Worm (Caenorhabditis elegans) whole organism, L1 larva: ENCODE data around the gene prx-19.
A peak's percentile ranks its signal among the peaks of the same experiment; 100 is the strongest.

ENCODE experiments used
- C04F5.9 ChIP-seq: sonication (generic microtip); optimal IDR thresholded peaks from 2 replicates; lab custom pipeline; 2016; ENCODE audit warnings: missing genetic modification characterization, missing compliant biosample characterization
- aha-1 ChIP-seq: fragments of 150-350 bp; optimal IDR thresholded peaks from 2 replicates; lab custom pipeline; 2014; ENCODE audit warnings: missing biosample characterization, missing genetic modification characterization
- ama-1 ChIP-seq: fragments of 150-350 bp; optimal IDR thresholded peaks from 2 replicates; lab custom pipeline; 2014
- blmp-1 ChIP-seq: fragments of 150-350 bp; optimal IDR thresholded peaks from 2 replicates; lab custom pipeline; 2014; ENCODE audit warnings: missing biosample characterization, missing genetic modification characterization
- ceh-82 ChIP-seq, 3 experiments: fragments of 150-350 bp in 1 of 3; sonication (generic microtip) in 2 of 3; optimal IDR thresholded peaks; 2 replicates each; lab custom pipeline; 2014 to 2017; ENCODE audit warnings: missing biosample characterization in 3 of 3, missing genetic modification characterization in 3 of 3
- ceh-88 ChIP-seq: fragments of 200-800 bp; sonication (Bioruptor generic); IDR thresholded peaks from 2 replicates; pipeline ENCODE4 v1.3.6; 2022; ENCODE audit warnings: missing genetic modification characterization, missing compliant biosample characterization
- ceh-90 ChIP-seq: sonication (generic microtip); optimal IDR thresholded peaks from 2 replicates; lab custom pipeline; 2016; ENCODE audit warnings: missing genetic modification characterization, missing compliant biosample characterization
- dpl-1 ChIP-seq, 3 experiments: fragments of 150-350 bp in 2 of 3; sonication (generic microtip) in 1 of 3; optimal IDR thresholded peaks; 2 replicates each; lab custom pipeline; 2014 to 2017; ENCODE audit warnings: missing biosample characterization in 3 of 3, missing genetic modification characterization in 3 of 3, missing genetic modification reagents in 3 of 3
- dsc-1 ChIP-seq: sonication (generic microtip); optimal IDR thresholded peaks from 2 replicates; lab custom pipeline; 2016; ENCODE audit warnings: mild to moderate bottlenecking, missing genetic modification characterization, missing compliant biosample characterization
- egl-13 ChIP-seq: sonication (generic microtip); optimal IDR thresholded peaks from 2 replicates; lab custom pipeline; 2016; ENCODE audit warnings: missing genotype, missing genetic modification reagents, missing genetic modification characterization, missing compliant biosample characterization
- egl-27 ChIP-seq, 2 experiments: fragments of 150-350 bp in 1 of 2; sonication (generic microtip); optimal IDR thresholded peaks; 3 replicates each; lab custom pipeline; 2017 to 2018; ENCODE audit warnings: missing biosample characterization in 2 of 2, missing genetic modification characterization in 2 of 2, missing genetic modification reagents in 2 of 2
- elt-2 ChIP-seq: sonication (generic microtip); optimal IDR thresholded peaks from 2 replicates; lab custom pipeline; 2016; ENCODE audit warnings: missing genetic modification characterization, mild to moderate bottlenecking, inconsistent platforms, missing compliant biosample characterization, missing genetic modification reagents
- fkh-4 ChIP-seq: sonication (generic microtip); optimal IDR thresholded peaks from 2 replicates; lab custom pipeline; 2016; ENCODE audit warnings: missing compliant biosample characterization, missing genetic modification characterization, borderline replicate concordance
- hlh-17 ChIP-seq: fragments of 200-800 bp; sonication (Bioruptor generic); optimal IDR thresholded peaks from 2 replicates; lab custom pipeline; 2018; ENCODE audit warnings: missing genetic modification characterization, mild to moderate bottlenecking, missing compliant biosample characterization, moderate library complexity, borderline replicate concordance
- hlh-4 ChIP-seq: sonication (generic microtip); optimal IDR thresholded peaks from 2 replicates; lab custom pipeline; 2016; ENCODE audit warnings: mild to moderate bottlenecking, missing genetic modification characterization, missing compliant biosample characterization
- hpl-2 ChIP-seq: fragments of 150-350 bp; optimal IDR thresholded peaks from 2 replicates; lab custom pipeline; 2014; ENCODE audit warnings: missing biosample characterization, missing genetic modification reagents, missing genetic modification characterization
- isw-1 ChIP-seq: fragments of 200-800 bp; sonication (Bioruptor generic); IDR thresholded peaks from 2 replicates; pipeline ENCODE4 v1.3.6; 2022; ENCODE audit warnings: missing genetic modification characterization, missing compliant biosample characterization
- jun-1 ChIP-seq: fragments of 150-350 bp; optimal IDR thresholded peaks from 2 replicates; lab custom pipeline; 2014; ENCODE audit warnings: missing biosample characterization, missing genetic modification reagents, missing genetic modification characterization
- lin-35 ChIP-seq, 2 experiments: fragments of 150-350 bp; optimal IDR thresholded peaks; 2 replicates each; lab custom pipeline; 2014; ENCODE audit warnings: missing biosample characterization in 2 of 2, missing genetic modification characterization in 2 of 2, missing genetic modification reagents in 2 of 2
- lir-3 ChIP-seq: sonication (generic microtip); optimal IDR thresholded peaks from 2 replicates; lab custom pipeline; 2016; ENCODE audit warnings: mild to moderate bottlenecking, missing genetic modification characterization, moderate library complexity, missing compliant biosample characterization; ENCODE audit not compliant: poor library complexity
- mab-9 ChIP-seq: fragments of 200-800 bp; sonication (Bioruptor generic); IDR thresholded peaks from 2 replicates; pipeline ENCODE4 v1.3.6; 2022; ENCODE audit warnings: missing genetic modification reagents, missing genetic modification characterization, missing compliant biosample characterization
- mdl-1 ChIP-seq, 2 experiments: fragments of 150-350 bp; optimal IDR thresholded peaks; 2 replicates each; lab custom pipeline; 2014 to 2017; ENCODE audit warnings: missing biosample characterization in 2 of 2, missing genetic modification characterization in 2 of 2, inconsistent platforms in 1 of 2
- mef-2 ChIP-seq: fragments of 150-350 bp; optimal IDR thresholded peaks from 2 replicates; lab custom pipeline; 2014; ENCODE audit warnings: missing biosample characterization, missing genetic modification characterization
- mep-1 ChIP-seq: fragments of 150-350 bp; optimal IDR thresholded peaks from 2 replicates; lab custom pipeline; 2014; ENCODE audit warnings: missing biosample characterization, missing genetic modification characterization
- nhr-19 ChIP-seq: fragments of 200-800 bp; sonication (Bioruptor generic); conservative IDR thresholded peaks from 2 replicates; pipeline ENCODE4 v1.3.6; 2022; ENCODE audit warnings: missing genetic modification characterization, missing compliant biosample characterization
- nhr-20 ChIP-seq: sonication (generic microtip); optimal IDR thresholded peaks from 2 replicates; lab custom pipeline; 2016; ENCODE audit warnings: mild to moderate bottlenecking, missing genetic modification characterization, missing compliant biosample characterization
- nhr-237 ChIP-seq: fragments of 150-350 bp; optimal IDR thresholded peaks from 2 replicates; lab custom pipeline; 2014; ENCODE audit warnings: missing biosample characterization, missing genetic modification characterization
- nhr-47 ChIP-seq: sonication (generic microtip); optimal IDR thresholded peaks from 2 replicates; lab custom pipeline; 2016; ENCODE audit warnings: mild to moderate bottlenecking, missing genetic modification characterization, moderate library complexity, missing compliant biosample characterization
- nhr-76 ChIP-seq: sonication (generic microtip); optimal IDR thresholded peaks from 2 replicates; lab custom pipeline; 2017; ENCODE audit warnings: missing biosample characterization, missing genetic modification characterization
- nhr-77 ChIP-seq: fragments of 150-350 bp; optimal IDR thresholded peaks from 2 replicates; lab custom pipeline; 2014; ENCODE audit warnings: missing biosample characterization, missing genetic modification characterization
- nhr-84 ChIP-seq: sonication (generic microtip); optimal IDR thresholded peaks from 2 replicates; lab custom pipeline; 2017; ENCODE audit warnings: missing biosample characterization, missing genetic modification characterization
- pag-3 ChIP-seq: sonication (generic microtip); optimal IDR thresholded peaks from 2 replicates; lab custom pipeline; 2017; ENCODE audit warnings: missing genetic modification characterization, mild to moderate bottlenecking, missing compliant biosample characterization, antibody characterized with exemption, borderline replicate concordance; ENCODE audit not compliant: insufficient read depth
- rnt-1 ChIP-seq: sonication (generic microtip); optimal IDR thresholded peaks from 2 replicates; lab custom pipeline; 2016; ENCODE audit warnings: mild to moderate bottlenecking, missing genetic modification characterization, moderate library complexity, missing compliant biosample characterization
- snu-23 ChIP-seq: sonication (generic microtip); optimal IDR thresholded peaks from 2 replicates; lab custom pipeline; 2016; ENCODE audit warnings: missing genetic modification characterization, missing compliant biosample characterization
- sox-4 ChIP-seq: sonication (generic microtip); optimal IDR thresholded peaks from 2 replicates; lab custom pipeline; 2016; ENCODE audit warnings: missing genetic modification characterization, missing compliant biosample characterization
- sup-37 ChIP-seq: fragments of 200-800 bp; sonication (Bioruptor generic); optimal IDR thresholded peaks from 2 replicates; lab custom pipeline; 2018; ENCODE audit warnings: mild to moderate bottlenecking, missing genetic modification characterization, missing compliant biosample characterization
- tlp-1 ChIP-seq: fragments of 150-350 bp; optimal IDR thresholded peaks from 2 replicates; lab custom pipeline; 2014; ENCODE audit warnings: missing biosample characterization, missing genetic modification characterization
- unc-130 ChIP-seq: fragments of 150-350 bp; optimal IDR thresholded peaks from 2 replicates; lab custom pipeline; 2017; ENCODE audit warnings: missing biosample characterization, missing genetic modification characterization, inconsistent platforms
- unc-30 ChIP-seq: sonication (generic microtip); optimal IDR thresholded peaks from 2 replicates; lab custom pipeline; 2017; ENCODE audit warnings: missing biosample characterization, missing genetic modification characterization
- unc-62 ChIP-seq: fragments of 150-350 bp; optimal IDR thresholded peaks from 2 replicates; lab custom pipeline; 2014; ENCODE audit warnings: missing biosample characterization, missing genetic modification reagents, missing genetic modification characterization
- unc-86 ChIP-seq: sonication (generic microtip); optimal IDR thresholded peaks from 2 replicates; lab custom pipeline; 2016; ENCODE audit warnings: missing genetic modification characterization, missing compliant biosample characterization
- zip-4 ChIP-seq: fragments of 200-800 bp; sonication (Bioruptor generic); optimal IDR thresholded peaks from 2 replicates; lab custom pipeline; 2018; ENCODE audit warnings: mild to moderate bottlenecking, missing genetic modification characterization, moderate library complexity, missing compliant biosample characterization
- ztf-4 ChIP-seq: fragments of 150-350 bp; optimal IDR thresholded peaks from 2 replicates; lab custom pipeline; 2014; ENCODE audit warnings: missing biosample characterization, missing genetic modification characterization

Gene prx-19

DNA sequence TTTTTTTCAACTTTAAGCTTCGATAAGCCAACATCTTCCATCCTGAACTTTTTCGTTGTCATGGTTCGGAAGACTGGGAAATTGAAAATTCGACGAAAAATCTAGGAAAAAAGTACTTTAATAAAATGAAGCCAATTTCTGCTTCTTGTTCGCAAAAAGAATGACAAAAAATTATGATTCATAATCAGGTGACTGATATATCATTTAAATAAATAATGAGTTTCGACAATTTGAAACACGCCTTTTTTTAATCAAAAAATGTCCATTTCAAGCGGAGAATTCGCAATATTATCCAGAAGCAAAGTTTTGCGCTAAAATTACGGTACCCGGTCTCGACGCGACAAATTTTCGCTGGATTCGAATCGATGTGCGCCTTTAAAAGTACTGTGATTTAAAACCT lies 36.0 kb upstream of the prx-19 start, which contains the start of gene F44E2.6:
Gene F44E2.6 (minus strand): TSS at position 101 of the 400 bp plus-strand sequence.
- TF ChIP-seq nhr-237 (tag; lab: Kevin White, UChicago) (no peak), egl-27 (tag; optimal IDR thresholded peaks at IDR 0.05; lab: Kevin White, UChicago) (no peak), isw-1 (GFP tag; lab: Robert Waterston, UW) (no peak), tlp-1 (tag; lab: Kevin White, UChicago) (no peak), nhr-20 (no peak), sup-37 (GFP tag; lab: Kevin White, UChicago) (no peak), ama-1 (no peak), mef-2 (tag; lab: Kevin White, UChicago) (no peak), pag-3 (tag; lab: Kevin White, UChicago) (no peak), aha-1 (tag; lab: Kevin White, UChicago) (no peak), unc-30 (tag; lab: Kevin White, UChicago) (no peak), rnt-1 (tag; lab: Kevin White, UChicago) (no peak), hlh-4 (tag; lab: Kevin White, UChicago) (no peak), ztf-4 (no peak), lin-35 (GFP tag; optimal IDR thresholded peaks at IDR 0.05; lab: Kevin White, UChicago) (no peak), ceh-90 (tag; lab: Kevin White, UChicago) (no peak), mab-9 (GFP tag; lab: Robert Waterston, UW) (no peak), egl-13 (no peak), hlh-17 (GFP tag; lab: Kevin White, UChicago) (no peak), dpl-1 (GFP tag; optimal IDR thresholded peaks at IDR 0.05; lab: Kevin White, UChicago) (no peak)

DNA sequence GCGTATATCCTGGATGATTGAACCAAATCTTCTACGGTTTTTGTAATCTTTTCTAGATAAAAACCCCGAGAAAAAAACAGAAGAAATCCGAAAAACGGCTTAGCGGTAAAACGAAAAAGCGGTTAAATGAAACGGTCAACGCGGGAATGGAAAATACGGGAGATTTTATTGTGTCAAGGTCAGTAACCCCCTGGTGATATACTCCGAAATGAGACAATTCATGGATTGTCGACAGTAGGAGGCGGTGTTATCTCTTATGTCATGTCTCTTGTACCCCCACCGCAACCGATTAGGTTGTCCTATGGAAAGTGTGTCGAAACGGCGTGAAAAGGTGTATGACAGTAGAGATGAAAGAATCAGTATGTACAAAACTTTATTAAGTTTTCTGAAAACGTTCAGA lies 35.0 kb upstream of the prx-19 start:
- TF ChIP-seq nhr-19: no peak
- TF ChIP-seq blmp-1: peak; percentile 81
- TF ChIP-seq unc-86 (tag; lab: Kevin White, UChicago): no peak

DNA sequence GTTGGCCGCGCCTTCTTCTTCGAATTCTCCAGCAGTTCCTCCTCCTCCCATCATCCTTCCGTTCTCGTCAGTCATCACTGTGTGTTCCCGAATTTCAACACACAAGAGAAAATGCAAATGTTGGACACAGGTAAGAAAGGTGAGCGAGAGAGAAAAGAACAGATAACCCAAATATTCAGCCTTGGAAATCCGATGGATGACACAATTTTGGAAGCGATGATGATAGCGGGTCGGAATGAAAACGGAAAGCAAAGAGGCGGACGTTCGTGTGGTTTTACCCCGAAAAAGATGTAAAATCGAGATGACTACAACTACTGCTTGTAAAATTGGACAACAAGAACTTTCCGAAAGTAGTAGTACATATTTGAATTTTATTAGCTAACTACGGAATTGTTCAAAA lies 30.7 kb upstream of the prx-19 start:
- TF ChIP-seq blmp-1: peak; percentile 73
- TF ChIP-seq lir-3 (tag; lab: Kevin White, UChicago): no peak

DNA sequence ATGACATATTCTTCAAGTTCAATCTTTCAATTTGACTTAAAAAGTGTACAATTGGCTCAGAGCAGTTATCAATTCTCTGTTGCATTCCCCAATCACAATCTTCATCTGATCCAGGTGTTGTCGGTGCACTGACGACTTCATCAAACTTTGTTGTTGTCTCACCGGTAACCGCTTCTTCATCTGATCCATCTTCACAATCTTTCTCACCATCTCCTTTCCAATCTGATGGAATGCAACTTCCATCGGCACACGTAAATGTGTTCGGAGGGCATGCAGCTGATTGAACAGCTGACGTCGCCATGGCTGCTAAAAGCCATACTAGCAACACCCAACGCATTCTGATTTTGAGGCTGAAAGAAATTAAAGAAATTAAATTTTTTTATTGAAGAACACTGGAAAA lies 29.0 kb upstream of the prx-19 start, which contains the start of gene F44E2.4:
Gene F44E2.4 (minus strand): TSS at position 350 of the 400 bp plus-strand sequence.
- TF ChIP-seq ama-1: no peak
- TF ChIP-seq jun-1 (tag; lab: Kevin White, UChicago): no peak
- TF ChIP-seq tlp-1 (tag; lab: Kevin White, UChicago): no peak
- TF ChIP-seq mep-1 (tag; lab: Kevin White, UChicago): no peak
- TF ChIP-seq rnt-1 (tag; lab: Kevin White, UChicago): no peak
- no peak for TF ChIP-seq ceh-90 (tag; lab: Kevin White, UChicago)
- TF ChIP-seq nhr-77 (tag; lab: Kevin White, UChicago): no peak
- TF ChIP-seq elt-2 (tag; lab: Kevin White, UChicago): no peak
- no peak for TF ChIP-seq nhr-76 (tag; lab: Kevin White, UChicago)
- no peak for TF ChIP-seq nhr-47
- no peak for TF ChIP-seq mdl-1 (tag; optimal IDR thresholded peaks at IDR 0.05; lab: Kevin White, UChicago)
- no peak for TF ChIP-seq C04F5.9 (tag; lab: Kevin White, UChicago)

DNA sequence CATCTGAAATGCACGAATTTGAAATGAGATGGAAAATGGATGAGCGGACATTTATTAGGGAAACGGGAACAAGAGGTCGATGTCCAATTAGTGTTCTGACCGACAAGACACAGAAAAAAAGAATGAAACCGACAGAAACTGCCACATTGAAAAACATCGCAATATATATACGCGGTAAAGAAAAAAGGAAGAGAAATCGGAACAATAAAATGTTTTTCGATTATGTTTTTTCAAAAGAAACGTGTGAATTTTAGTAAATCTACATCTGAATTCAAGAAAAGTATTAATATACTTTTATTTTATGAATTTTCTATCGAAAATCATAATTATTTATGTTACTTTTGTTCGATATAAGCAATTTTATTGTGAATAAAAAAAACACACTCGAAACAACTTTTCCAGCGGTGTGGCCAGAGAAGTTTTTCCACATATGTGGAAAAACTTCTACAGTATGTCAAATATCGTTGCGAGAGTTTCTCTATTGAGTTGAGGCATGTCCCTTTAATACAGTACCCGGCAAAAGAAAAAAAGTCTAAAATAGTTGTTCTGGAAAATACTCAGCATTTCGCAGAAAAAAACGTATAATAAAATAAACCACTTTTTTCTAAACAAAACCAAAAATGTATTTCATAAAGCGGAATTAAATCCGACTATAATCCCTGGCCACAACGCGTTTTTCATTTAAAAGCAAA lies 22.1 kb upstream of the prx-19 start, which contains the start of gene F44E2.10:
Gene F44E2.10 (minus strand): TSS at position 51 of the 692 bp plus-strand sequence.
- TF ChIP-seq ceh-88 (GFP tag; lab: Robert Waterston, UW) (no peak), ceh-82 (tag; optimal IDR thresholded peaks at IDR 0.05; lab: Kevin White, UChicago) (no peak), lir-3 (tag; lab: Kevin White, UChicago) (no peak), egl-13 (no peak), tlp-1 (tag; lab: Kevin White, UChicago) (no peak), pag-3 (tag; lab: Kevin White, UChicago) (no peak), sox-4 (tag; lab: Kevin White, UChicago) (no peak), zip-4 (GFP tag; lab: Kevin White, UChicago) (no peak), rnt-1 (tag; lab: Kevin White, UChicago) (no peak), nhr-237 (tag; lab: Kevin White, UChicago) (no peak), egl-27 (tag; optimal IDR thresholded peaks at IDR 0.05; lab: Kevin White, UChicago) (no peak), snu-23 (GFP tag; lab: Kevin White, UChicago) (no peak), unc-130 (tag; lab: Kevin White, UChicago) (no peak), unc-62 (GFP tag; lab: Kevin White, UChicago) (no peak), fkh-4 (no peak), nhr-84 (tag; lab: Kevin White, UChicago) (no peak), dpl-1 (GFP tag; optimal IDR thresholded peaks at IDR 0.05; lab: Kevin White, UChicago) (no peak), hpl-2 (no peak), dsc-1 (tag; lab: Kevin White, UChicago) (no peak), nhr-77 (tag; lab: Kevin White, UChicago) (no peak)
